Fruit fly (Drosophila melanogaster) whole organism, embryonic: ENCODE results near the gene a10.
A peak's percentile ranks its signal among the peaks of the same experiment; 100 is the strongest.

ENCODE experiments used
- ATbp ChIP-seq: fragments of 200-800 bp; sonication (Bioruptor generic); optimal IDR thresholded peaks from 2 replicates; lab custom pipeline; 2017; ENCODE audit warnings: missing biosample characterization, mild to moderate bottlenecking, missing genetic modification characterization, missing genetic modification reagents
- Bgb ChIP-seq: fragments of 200-800 bp; sonication (Bioruptor generic); IDR thresholded peaks from 2 replicates; pipeline ENCODE4 v1.3.6; 2022; ENCODE audit warnings: missing biosample characterization, missing genetic modification characterization; ENCODE audit not compliant: partially characterized antibody
- CG13287 ChIP-seq: fragments of 200-800 bp; sonication (Bioruptor generic); IDR thresholded peaks from 2 replicates; pipeline ENCODE4 v1.3.6; 2022; ENCODE audit warnings: missing biosample characterization, missing genetic modification characterization; ENCODE audit not compliant: partially characterized antibody
- CG15011 ChIP-seq: fragments of 200-800 bp; sonication (Bioruptor generic); optimal IDR thresholded peaks from 3 replicates; lab custom pipeline; 2018; ENCODE audit warnings: missing biosample characterization, mild to moderate bottlenecking, missing genetic modification characterization
- CG15269 ChIP-seq: fragments of 200-800 bp; sonication (Bioruptor generic); optimal IDR thresholded peaks from 2 replicates; lab custom pipeline; 2018; ENCODE audit warnings: missing biosample characterization, mild to moderate bottlenecking, missing genetic modification characterization, moderate library complexity
- CG1529 ChIP-seq: fragments of 200-800 bp; sonication (Bioruptor generic); optimal IDR thresholded peaks from 3 replicates; lab custom pipeline; 2018; ENCODE audit warnings: missing biosample characterization, missing genetic modification characterization
- CG15601 ChIP-seq: fragments of 200-800 bp; sonication (Bioruptor generic); optimal IDR thresholded peaks from 3 replicates; lab custom pipeline; 2019; ENCODE audit warnings: missing biosample characterization, mild to moderate bottlenecking, missing genetic modification characterization, moderate library complexity
- CG1647 ChIP-seq: fragments of 200-800 bp; sonication (Bioruptor generic); optimal IDR thresholded peaks from 3 replicates; lab custom pipeline; 2016; ENCODE audit warnings: missing biosample characterization, missing genetic modification characterization
- CG16813 ChIP-seq: fragments of 200-800 bp; sonication (Bioruptor generic); IDR thresholded peaks from 3 replicates; pipeline ENCODE4 v1.3.6; 2022; ENCODE audit warnings: missing biosample characterization, missing genetic modification characterization; ENCODE audit not compliant: partially characterized antibody
- CG17385 ChIP-seq: fragments of 200-800 bp; sonication (Bioruptor generic); optimal IDR thresholded peaks from 3 replicates; lab custom pipeline; 2018; ENCODE audit warnings: missing biosample characterization, mild to moderate bottlenecking, missing genetic modification characterization
- CG32532 ChIP-seq: fragments of 200-800 bp; sonication (Bioruptor generic); IDR thresholded peaks from 2 replicates; pipeline ENCODE4 v1.3.6; 2022; ENCODE audit warnings: missing biosample characterization, missing genetic modification characterization
- CG3407 ChIP-seq: fragments of 200-800 bp; sonication (Bioruptor generic); optimal IDR thresholded peaks from 2 replicates; lab custom pipeline; 2018; ENCODE audit warnings: missing biosample characterization, mild to moderate bottlenecking, missing genetic modification characterization
- CG6689 ChIP-seq: fragments of 200-800 bp; sonication (Bioruptor generic); IDR thresholded peaks from 2 replicates; pipeline ENCODE4 v1.3.6; 2022; ENCODE audit warnings: missing biosample characterization, missing genetic modification characterization
- CG7357 ChIP-seq: fragments of 200-800 bp; sonication (Bioruptor generic); IDR thresholded peaks from 3 replicates; pipeline ENCODE4 v1.3.6; 2022; ENCODE audit warnings: missing biosample characterization, missing genetic modification characterization
- CG7745 ChIP-seq: fragments of 200-800 bp; sonication (Bioruptor generic); optimal IDR thresholded peaks from 2 replicates; lab custom pipeline; 2018; ENCODE audit warnings: missing biosample characterization, mild to moderate bottlenecking, missing genetic modification characterization, moderate library complexity
- CG7786 ChIP-seq: fragments of 200-800 bp; sonication (Bioruptor generic); optimal IDR thresholded peaks from 2 replicates; lab custom pipeline; 2016; ENCODE audit warnings: missing biosample characterization, missing genetic modification characterization
- CG7928 ChIP-seq: fragments of 200-800 bp; sonication (Bioruptor generic); optimal IDR thresholded peaks from 2 replicates; lab custom pipeline; 2017; ENCODE audit warnings: missing biosample characterization, mild to moderate bottlenecking, missing genetic modification characterization
- CG8765 ChIP-seq: fragments of 200-800 bp; sonication (Bioruptor generic); IDR thresholded peaks from 2 replicates; pipeline ENCODE4 v1.3.6; 2022; ENCODE audit warnings: missing biosample characterization, missing genetic modification characterization
- ERR ChIP-seq: fragments of 200-800 bp; sonication (Bioruptor generic); optimal IDR thresholded peaks from 2 replicates; lab custom pipeline; 2016; ENCODE audit warnings: missing biosample characterization, missing genetic modification characterization
- HHEX ChIP-seq: fragments of 200-800 bp; sonication (Bioruptor generic); optimal IDR thresholded peaks from 3 replicates; lab custom pipeline; 2017; ENCODE audit warnings: missing biosample characterization, mild to moderate bottlenecking, missing genetic modification characterization, missing genetic modification reagents
- HLHmδ ChIP-seq: fragments of 200-800 bp; sonication (Bioruptor generic); optimal IDR thresholded peaks from 2 replicates; lab custom pipeline; 2018; ENCODE audit warnings: missing biosample characterization, mild to moderate bottlenecking, missing genetic modification characterization, moderate library complexity
- HmgZ ChIP-seq: fragments of 200-800 bp; sonication (Bioruptor generic); optimal IDR thresholded peaks from 2 replicates; lab custom pipeline; 2018; ENCODE audit warnings: missing biosample characterization, mild to moderate bottlenecking, missing genetic modification characterization
- Hr3 ChIP-seq: fragments of 200-800 bp; sonication (Bioruptor generic); optimal IDR thresholded peaks from 3 replicates; lab custom pipeline; 2016; ENCODE audit warnings: missing biosample characterization, missing genetic modification characterization
- MESR4 ChIP-seq: fragments of 200-800 bp; sonication (Bioruptor generic); optimal IDR thresholded peaks from 2 replicates; lab custom pipeline; 2018; ENCODE audit warnings: missing biosample characterization, mild to moderate bottlenecking, missing genetic modification characterization, moderate library complexity
- Meics ChIP-seq: fragments of 200-800 bp; sonication (Bioruptor generic); optimal IDR thresholded peaks from 2 replicates; lab custom pipeline; 2017; ENCODE audit warnings: missing biosample characterization, mild to moderate bottlenecking, missing genetic modification characterization
- Opbp ChIP-seq: fragments of 200-800 bp; sonication (Bioruptor generic); IDR thresholded peaks from 3 replicates; pipeline ENCODE4 v1.3.6; 2022; ENCODE audit warnings: missing biosample characterization, missing genetic modification characterization; ENCODE audit not compliant: partially characterized antibody
- Sin3A ChIP-seq: fragments of >200 bp; optimal IDR thresholded peaks from 2 replicates; lab custom pipeline; 2018
- TFAM ChIP-seq: fragments of 200-800 bp; sonication (Bioruptor generic); optimal IDR thresholded peaks from 2 replicates; lab custom pipeline; 2017; ENCODE audit warnings: missing biosample characterization, missing genetic modification characterization, inconsistent platforms
- Trl ChIP-seq, 3 experiments: fragments of >200 bp in 2 of 3; fragments of 200-800 bp in 1 of 3; sonication (Bioruptor generic) in 1 of 3; optimal IDR thresholded peaks; 2 replicates in 1 of 3; 3 replicates in 2 of 3; lab custom pipeline; 2016 to 2017; ENCODE audit warnings: missing biosample characterization in 1 of 3, missing genetic modification characterization in 1 of 3
- bowl ChIP-seq: fragments of 200-800 bp; sonication (Bioruptor generic); IDR thresholded peaks from 2 replicates; pipeline ENCODE4 v1.3.6; 2022; ENCODE audit warnings: missing biosample characterization, missing genetic modification characterization
- br ChIP-seq: fragments of >200 bp; optimal IDR thresholded peaks from 2 replicates; lab custom pipeline; 2017
- corto ChIP-seq: fragments of 200-800 bp; sonication (Bioruptor generic); optimal IDR thresholded peaks from 2 replicates; lab custom pipeline; 2016; ENCODE audit warnings: missing biosample characterization, mild to moderate bottlenecking, missing genetic modification characterization, moderate library complexity
- crol ChIP-seq: fragments of 200-800 bp; sonication (Bioruptor generic); IDR thresholded peaks from 2 replicates; pipeline ENCODE4 v1.3.6; 2022; ENCODE audit warnings: missing biosample characterization, missing genetic modification characterization
- danr ChIP-seq: fragments of 200-800 bp; sonication (Bioruptor generic); IDR thresholded peaks from 2 replicates; pipeline ENCODE4 v1.3.6; 2022; ENCODE audit warnings: missing biosample characterization, missing genetic modification characterization
- disco-r ChIP-seq: fragments of 200-800 bp; sonication (Bioruptor generic); optimal IDR thresholded peaks from 2 replicates; lab custom pipeline; 2016; ENCODE audit warnings: missing biosample characterization, missing genetic modification characterization
- dm ChIP-seq: fragments of 200-800 bp; sonication (Bioruptor generic); optimal IDR thresholded peaks from 3 replicates; lab custom pipeline; 2016; ENCODE audit warnings: missing biosample characterization, missing genetic modification characterization
- dmrt99B ChIP-seq: fragments of 200-800 bp; sonication (Bioruptor generic); optimal IDR thresholded peaks from 2 replicates; lab custom pipeline; 2018; ENCODE audit warnings: missing biosample characterization, mild to moderate bottlenecking, missing genetic modification characterization, moderate library complexity
- eve ChIP-seq, 2 experiments: fragments of >200 bp; optimal IDR thresholded peaks; 2 replicates each; lab custom pipeline; 2017; ENCODE audit warnings: missing biosample characterization in 2 of 2, missing genetic modification characterization in 2 of 2
- grn ChIP-seq: fragments of 200-800 bp; sonication (Bioruptor generic); optimal IDR thresholded peaks from 3 replicates; lab custom pipeline; 2017; ENCODE audit warnings: missing biosample characterization, missing genetic modification characterization
- gro ChIP-seq: fragments of 200-800 bp; sonication (Bioruptor generic); optimal IDR thresholded peaks from 2 replicates; lab custom pipeline; 2016; ENCODE audit warnings: missing biosample characterization, missing genetic modification characterization
- lilli ChIP-seq: fragments of 200-800 bp; sonication (Bioruptor generic); optimal IDR thresholded peaks from 3 replicates; lab custom pipeline; 2016; ENCODE audit warnings: missing biosample characterization, missing genetic modification characterization
- lola ChIP-seq, 3 experiments: fragments of >200 bp in 2 of 3; fragments of 200-800 bp in 1 of 3; sonication (Bioruptor generic) in 1 of 3; optimal IDR thresholded peaks; 2 replicates each; lab custom pipeline; 2017 to 2019; ENCODE audit warnings: missing biosample characterization in 3 of 3, missing genetic modification characterization in 3 of 3, mild to moderate bottlenecking in 1 of 3, moderate library complexity in 1 of 3
- luna ChIP-seq: fragments of 200-800 bp; sonication (Bioruptor generic); optimal IDR thresholded peaks from 2 replicates; lab custom pipeline; 2016; ENCODE audit warnings: missing biosample characterization, missing genetic modification characterization
- maf-S ChIP-seq: fragments of 200-800 bp; sonication (Bioruptor generic); optimal IDR thresholded peaks from 2 replicates; lab custom pipeline; 2016; ENCODE audit warnings: missing biosample characterization, missing genetic modification characterization
- nau ChIP-seq: fragments of 200-800 bp; sonication (Bioruptor generic); optimal IDR thresholded peaks from 3 replicates; lab custom pipeline; 2017; ENCODE audit warnings: missing biosample characterization, mild to moderate bottlenecking, missing genetic modification characterization, missing genetic modification reagents
- repo ChIP-seq: fragments of 200-800 bp; sonication (Bioruptor generic); optimal IDR thresholded peaks from 2 replicates; lab custom pipeline; 2016; ENCODE audit warnings: missing biosample characterization, missing genetic modification characterization
- ro ChIP-seq: fragments of 200-800 bp; sonication (Bioruptor generic); IDR thresholded peaks from 2 replicates; pipeline ENCODE4 v1.3.6; 2022; ENCODE audit warnings: missing biosample characterization, missing genetic modification characterization
- trem ChIP-seq: fragments of 200-800 bp; optimal IDR thresholded peaks from 3 replicates; lab custom pipeline; 2019; ENCODE audit warnings: missing biosample characterization, mild to moderate bottlenecking, missing genetic modification characterization, moderate library complexity

Gene a10

dm6 chr3L:17015663-17016575 is 7.6 kb downstream of the a10 start, which contains the start of the genes CG6664 and CG7728 (continued):
- TF ChIP-seq lola (GFP tag; optimal IDR thresholded peaks at IDR 0.05; lab: Kevin White, UChicago) (peak in 1 of 3 experiments; percentile 66), ro (no peak), ATbp (GFP tag; lab: Kevin White, UChicago) (peak; percentile 39), nau (GFP tag; lab: Kevin White, UChicago) (no peak), Opbp (GFP tag; lab: Robert Waterston, UW) (peak; percentile 16; the same call in 2 of the 3 replicates), repo (GFP tag; lab: Kevin White, UChicago) (no peak), grn (GFP tag; lab: Kevin White, UChicago) (no peak), Meics (GFP tag; lab: Kevin White, UChicago) (peak; percentile 47), CG15269 (tag; lab: Kevin White, UChicago) (no peak), CG15601 (tag; lab: Kevin White, UChicago) (peak; percentile 21), MESR4 (GFP tag; lab: Kevin White, UChicago) (peak; percentile 95), gro (GFP tag; lab: Kevin White, UChicago) (no peak), CG7745 (tag; lab: Kevin White, UChicago) (no peak), corto (GFP tag; lab: Kevin White, UChicago) (no peak), CG7357 (GFP tag; lab: Robert Waterston, UW) (no peak), CG6689 (GFP tag; lab: Robert Waterston, UW) (0 out of 2 replicates have a peak, but pooled peaks have one; percentile 16), CG3407 (no peak), maf-S (GFP tag; lab: Kevin White, UChicago) (no peak), crol (GFP tag; lab: Robert Waterston, UW) (peak; percentile 96), Bgb (GFP tag; lab: Robert Waterston, UW) (peak; percentile 62; the same call in 1 of the 2 replicates), TFAM (GFP tag; lab: Kevin White, UChicago) (no peak), lilli (GFP tag; lab: Kevin White, UChicago) (peak; percentile 64), HLHmδ (GFP tag; lab: Kevin White, UChicago) (no peak), danr (GFP tag; lab: Robert Waterston, UW) (no peak), CG7786 (GFP tag; lab: Kevin White, UChicago) (no peak), HHEX (GFP tag; lab: Kevin White, UChicago) (peak; percentile 19), bowl (GFP tag; lab: Robert Waterston, UW) (no peak), luna (GFP tag; lab: Kevin White, UChicago) (no peak), CG8765 (0 out of 2 replicates have a peak, but pooled peaks have one; percentile 35), CG15011 (GFP tag; lab: Kevin White, UChicago) (no peak), CG16813 (peak; percentile 56; the same call in 2 of the 3 replicates), CG1529 (GFP tag; lab: Kevin White, UChicago) (peak; percentile 47), trem (tag; lab: Kevin White, UChicago) (peak; percentile 15), Sin3A (lab: Kevin White, UChicago) (peak; percentile 40), CG7928 (GFP tag; lab: Kevin White, UChicago) (peak; percentile 91), disco-r (GFP tag; lab: Kevin White, UChicago) (no peak), CG1647 (GFP tag; lab: Kevin White, UChicago) (peak; percentile 47), dm (GFP tag; lab: Kevin White, UChicago) (peak; percentile 81), eve (GFP tag; optimal IDR thresholded peaks at IDR 0.05; lab: Kevin White, UChicago) (no peak), ERR (GFP tag; lab: Kevin White, UChicago) (no peak), CG32532 (GFP tag; lab: Robert Waterston, UW) (peak; percentile 47), br (no peak), CG13287 (GFP tag; lab: Robert Waterston, UW) (peak; percentile 42), CG17385 (GFP tag; lab: Kevin White, UChicago) (no peak), dmrt99B (tag; lab: Kevin White, UChicago) (no peak), Trl (optimal IDR thresholded peaks at IDR 0.05; lab: Kevin White, UChicago) (no peak), Trl (GFP tag; optimal IDR thresholded peaks at IDR 0.05; lab: Kevin White, UChicago) (no peak), HmgZ (no peak), Hr3 (peak; percentile 9)
